Fruit fly (Drosophila melanogaster): ENCODE results near the gene CG13847.

CG13847 gene

DNA sequence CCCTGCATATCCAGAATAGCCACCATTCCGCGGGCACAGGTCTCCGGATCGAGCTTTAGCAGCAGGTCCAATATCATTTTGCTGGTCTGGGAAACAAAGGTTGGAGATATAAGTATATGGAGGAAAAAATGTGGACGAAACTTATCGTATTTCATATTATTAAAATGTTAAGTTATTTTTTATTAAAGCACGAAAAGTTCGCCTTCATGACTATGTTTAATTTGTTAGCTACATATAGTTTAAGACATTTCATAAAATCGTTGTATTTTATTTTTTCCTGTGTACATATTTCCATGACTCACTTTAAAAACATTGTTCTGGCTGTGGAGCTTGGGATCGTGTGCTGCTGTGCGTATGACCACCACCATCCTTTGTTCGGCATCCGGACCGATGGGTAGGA, 12.0 kb downstream of the CG13847 start (continued):
- TF ChIP-seq Xbp1 (GFP tag; optimal IDR thresholded peaks at IDR 0.05) (peak; percentile 14), gem (tag; optimal IDR thresholded peaks at IDR 0.05) (peak; percentile 25), jing (GFP tag; optimal IDR thresholded peaks at IDR 0.05) (no peak), CG15269 (tag; optimal IDR thresholded peaks at IDR 0.05) (no peak), Oaz (GFP tag; IDR thresholded peaks at IDR 0.05) (no peak), Ada2b (GFP tag; IDR thresholded peaks at IDR 0.05) (no peak), Hmr (GFP tag; optimal IDR thresholded peaks at IDR 0.05) (no peak), hb (GFP tag; IDR thresholded peaks at IDR 0.05; ENCODE audit: partially characterized antibody) (no peak)

DNA sequence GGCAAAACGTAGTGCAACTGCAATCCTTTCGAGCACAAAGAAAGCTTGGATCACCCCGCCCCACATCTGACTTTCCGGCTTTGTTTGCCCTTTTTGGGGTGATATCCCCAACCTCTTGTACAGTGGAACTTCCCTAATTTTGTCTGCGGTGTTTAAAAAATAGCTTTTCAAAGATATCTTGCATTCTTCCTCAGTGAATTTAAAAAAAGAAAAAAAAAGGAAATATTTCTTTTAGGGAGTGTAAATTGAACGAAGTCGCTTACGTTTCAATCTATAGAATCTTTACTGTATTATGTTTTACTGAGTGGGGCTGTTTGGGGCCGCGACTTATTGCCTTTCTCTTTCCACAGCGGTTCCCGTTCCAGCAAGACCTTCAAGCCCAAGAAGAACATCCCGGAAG, 14.3 kb downstream of the CG13847 start:
- TF ChIP-seq CG34422 (GFP tag; IDR thresholded peaks at IDR 0.05) = peak; percentile 82
- peak; percentile 46 for TF ChIP-seq NK7.1 (GFP tag; optimal IDR thresholded peaks at IDR 0.05)
- 0 out of 2 replicates have a peak, but pooled peaks have one; percentile 28 for TF ChIP-seq Nf-YA (GFP tag; IDR thresholded peaks at IDR 0.05)
- peak; percentile 10 for TF ChIP-seq CG12744 (GFP tag; optimal IDR thresholded peaks at IDR 0.05)
- peak; percentile 3 for TF ChIP-seq CG1529 (GFP tag; optimal IDR thresholded peaks at IDR 0.05)
- peak; percentile 32; the same call in 2 of the 3 replicates for TF ChIP-seq croc (GFP tag; conservative IDR thresholded peaks at IDR 0.05)
- no peak for TF ChIP-seq Doc2 (GFP tag; IDR thresholded peaks at IDR 0.05)
- peak; percentile 41 for TF ChIP-seq CG17829 (tag; optimal IDR thresholded peaks at IDR 0.05)
- peak; percentile 74 for TF ChIP-seq mam (GFP tag; optimal IDR thresholded peaks at IDR 0.05)
- peak; percentile 72 for TF ChIP-seq bowl (GFP tag; IDR thresholded peaks at IDR 0.05)
- peak; percentile 56 for TF ChIP-seq az2 (GFP tag; optimal IDR thresholded peaks at IDR 0.05)
- TF ChIP-seq TFAM (GFP tag; optimal IDR thresholded peaks at IDR 0.05) = no peak
- TF ChIP-seq Vsx1 (GFP tag; optimal IDR thresholded peaks at IDR 0.05) = no peak
- TF ChIP-seq Chrac-16 (GFP tag; optimal IDR thresholded peaks at IDR 0.05) = peak; percentile 37
- no peak for TF ChIP-seq Deaf1 (tag; optimal IDR thresholded peaks at IDR 0.05)
- no peak for TF ChIP-seq CG2202 (tag; optimal IDR thresholded peaks at IDR 0.05)
- peak; percentile 59 for TF ChIP-seq CG18262 (tag; optimal IDR thresholded peaks at IDR 0.05)
- peak; percentile 40 for TF ChIP-seq Adf1 (GFP tag; IDR thresholded peaks at IDR 0.05)
- no peak for TF ChIP-seq sc (optimal IDR thresholded peaks at IDR 0.05)
- TF ChIP-seq sc (GFP tag; optimal IDR thresholded peaks at IDR 0.05) = no peak
- no peak for TF ChIP-seq Sry-β (GFP tag; optimal IDR thresholded peaks at IDR 0.05)
- TF ChIP-seq CG2678 (tag; optimal IDR thresholded peaks at IDR 0.05) = peak; percentile 73
- TF ChIP-seq eve (GFP tag; optimal IDR thresholded peaks at IDR 0.05) = no peak
- TF ChIP-seq lmd (GFP tag; IDR thresholded peaks at IDR 0.05) = peak; percentile 84
- TF ChIP-seq CG4360 (GFP tag; IDR thresholded peaks at IDR 0.05) = 0 out of 2 replicates have a peak, but pooled peaks have one; percentile 11
- TF ChIP-seq bbx (GFP tag; IDR thresholded peaks at IDR 0.05; ENCODE audit: partially characterized antibody) = no peak
- TF ChIP-seq Med (GFP tag) = peak; percentile 87
- peak; percentile 50 for TF ChIP-seq bab2 (GFP tag; optimal IDR thresholded peaks at IDR 0.05)
- TF ChIP-seq CG3407 (GFP tag; optimal IDR thresholded peaks at IDR 0.05) = no peak
- no peak for TF ChIP-seq tio (GFP tag; optimal IDR thresholded peaks at IDR 0.05)
- peak; percentile 29; the same call in 1 of the 2 replicates for TF ChIP-seq gt (GFP tag; IDR thresholded peaks at IDR 0.05)
- TF ChIP-seq CG18764 (GFP tag; optimal IDR thresholded peaks at IDR 0.05) = no peak
- no peak for TF ChIP-seq CG14965 (GFP tag; optimal IDR thresholded peaks at IDR 0.05; ENCODE audit: borderline replicate concordance)
- peak; percentile 63 for TF ChIP-seq CG13296 (GFP tag; optimal IDR thresholded peaks at IDR 0.05)
- TF ChIP-seq ranshi (GFP tag; IDR thresholded peaks at IDR 0.05) = peak; percentile 82
- peak; percentile 51 for TF ChIP-seq CG14050 (GFP tag; IDR thresholded peaks at IDR 0.05)
- TF ChIP-seq sisA (GFP tag; IDR thresholded peaks at IDR 0.05) = peak; percentile 42; the same call in 1 of the 2 replicates
- peak; percentile 24 to 51 for TF ChIP-seq chif (GFP tag; optimal IDR thresholded peaks at IDR 0.05)
- no peak for TF ChIP-seq B-H2 (GFP tag; optimal IDR thresholded peaks at IDR 0.05)
- TF ChIP-seq CG2129 (GFP tag; IDR thresholded peaks at IDR 0.05; ENCODE audit: partially characterized antibody) = no peak
- peak; percentile 41 for TF ChIP-seq dmrt11E (tag; optimal IDR thresholded peaks at IDR 0.05)
- TF ChIP-seq Fer3 (tag; optimal IDR thresholded peaks at IDR 0.05) = peak; percentile 69
- no peak for TF ChIP-seq otp (GFP tag; IDR thresholded peaks at IDR 0.05)

Data from whole organism, embryonic.